Worm (Caenorhabditis elegans): Measurements from ENCODE around the gene K04C1.2.

Gene K04C1.2

DNA sequence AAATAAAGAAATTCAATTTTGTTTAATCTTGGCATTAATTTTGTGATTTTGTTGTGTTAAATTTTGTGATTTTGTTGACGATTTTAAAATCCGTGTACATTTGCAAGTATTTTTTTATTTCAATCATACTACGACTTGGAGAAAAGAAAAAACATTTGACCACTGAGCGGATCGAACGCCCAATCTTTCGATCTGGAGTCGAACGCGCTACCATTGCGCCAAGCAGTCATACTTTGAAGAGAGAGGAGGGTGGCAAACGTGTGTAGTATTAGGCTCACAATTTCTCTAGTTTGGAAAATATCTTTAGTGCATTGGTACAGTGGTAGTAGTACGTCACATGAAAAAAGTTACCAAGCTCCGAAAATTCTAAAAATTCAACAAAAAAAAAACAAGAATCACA is 9.7 kb upstream of the K04C1.2 start:
- TF ChIP-seq snpc-4 (GFP tag; optimal IDR thresholded peaks at IDR 0.05) (peak; percentile 76), snpc-4 (tag; optimal IDR thresholded peaks at IDR 0.05) (peak in 2 of 4 experiments; percentile 58 to 77), lin-26 (GFP tag; IDR thresholded peaks at IDR 0.05) (peak; percentile 87), mes-4 (tag; optimal IDR thresholded peaks at IDR 0.05) (peak; percentile 10), sea-2 (GFP tag; IDR thresholded peaks at IDR 0.05) (0 out of 2 replicates have a peak, but pooled peaks have one; percentile 21), snpc-3.4 (tag; optimal IDR thresholded peaks at IDR 0.05) (peak; percentile 77), cebp-2 (GFP tag; IDR thresholded peaks at IDR 0.05) (0 out of 2 replicates have a peak, but pooled peaks have one; percentile 16), madf-10 (tag; optimal IDR thresholded peaks at IDR 0.05) (peak; percentile 19), atf-7 (tag; optimal IDR thresholded peaks at IDR 0.05) (no peak), B0035.1 (tag; optimal IDR thresholded peaks at IDR 0.05) (peak; percentile 14), unc-62 (GFP tag; optimal IDR thresholded peaks at IDR 0.05) (no peak), hmg-1.2 (GFP tag; IDR thresholded peaks at IDR 0.05) (no peak; the same call in 1 of the 2 replicates), rpc-1 (optimal IDR thresholded peaks at IDR 0.05) (peak; percentile 91), rpc-1 (tag; optimal IDR thresholded peaks at IDR 0.05) (peak; percentile 96), C17E4.6 (GFP tag; IDR thresholded peaks at IDR 0.05) (no peak), rcor-1 (GFP tag; IDR thresholded peaks at IDR 0.05) (no peak), D2030.7 (GFP tag; IDR thresholded peaks at IDR 0.05) (peak; percentile 47; the same call in 1 of the 2 replicates), T07F8.4 (tag; optimal IDR thresholded peaks at IDR 0.05) (peak; percentile 8), somi-1 (GFP tag; optimal IDR thresholded peaks at IDR 0.05) (no peak), tbx-9 (tag; optimal IDR thresholded peaks at IDR 0.05; ENCODE audit: borderline replicate concordance) (no peak), F49E8.2 (tag; optimal IDR thresholded peaks at IDR 0.05; ENCODE audit: insufficient read depth) (peak; percentile 3), dox-1 (GFP tag; IDR thresholded peaks at IDR 0.05) (no peak), die-1 (tag; optimal IDR thresholded peaks at IDR 0.05) (peak; percentile 84), F33H1.4 (GFP tag; IDR thresholded peaks at IDR 0.05) (no peak), snpc-1.3 (tag; optimal IDR thresholded peaks at IDR 0.05; ENCODE audit: insufficient read depth) (peak; percentile 70), attf-6 (GFP tag; IDR thresholded peaks at IDR 0.05) (0 out of 2 replicates have a peak, but pooled peaks have one; percentile 10), him-1 (tag; optimal IDR thresholded peaks at IDR 0.05) (peak; percentile 62), chd-7 (tag; optimal IDR thresholded peaks at IDR 0.05) (peak; percentile 53), nhr-179 (tag; optimal IDR thresholded peaks at IDR 0.05) (peak; percentile 58), B0261.1 (tag; optimal IDR thresholded peaks at IDR 0.05) (peak; percentile 79), Y53F4B.3 (GFP tag; IDR thresholded peaks at IDR 0.05) (no peak), aptf-2 (GFP tag; conservative IDR thresholded peaks at IDR 0.05) (no peak), efl-1 (GFP tag; optimal IDR thresholded peaks at IDR 0.05) (no peak), ztf-18 (tag; optimal IDR thresholded peaks at IDR 0.05) (peak; percentile 56), Y95B8A.8 (GFP tag; IDR thresholded peaks at IDR 0.05) (no peak), nfyb-1 (GFP tag; IDR thresholded peaks at IDR 0.05) (peak; percentile 48), madf-6 (GFP tag; IDR thresholded peaks at IDR 0.05) (no peak), pbrm-1 (GFP tag; IDR thresholded peaks at IDR 0.05) (peak; percentile 61; the same call in 1 of the 2 replicates), B0019.2 (GFP tag; conservative IDR thresholded peaks at IDR 0.05) (no peak), tbp1 (GFP tag; optimal IDR thresholded peaks at IDR 0.05) (peak; percentile 91), ZK185.1 (tag; optimal IDR thresholded peaks at IDR 0.05; ENCODE audit: poor library complexity, severe bottlenecking) (peak; percentile 68), ekl-4 (GFP tag; IDR thresholded peaks at IDR 0.05) (no peak), aptf-3 (GFP tag; IDR thresholded peaks at IDR 0.05) (0 out of 2 replicates have a peak, but pooled peaks have one; percentile 38), Y53G8AR.9 (GFP tag; conservative IDR thresholded peaks at IDR 0.05) (no peak), nhr-90 (tag; optimal IDR thresholded peaks at IDR 0.05) (peak; percentile 88), snpc-1.1 (tag; optimal IDR thresholded peaks at IDR 0.05; ENCODE audit: insufficient read depth) (peak; percentile 48), hlh-26 (GFP tag; conservative IDR thresholded peaks at IDR 0.05) (no peak), Y56A3A.18 (GFP tag; IDR thresholded peaks at IDR 0.05) (peak; percentile 15; the same call in 1 of the 2 replicates)

Measured in whole organism, young adult.